Worm (Caenorhabditis elegans): Measurements from ENCODE around the gene Y41C4A.21.

ce11 chrIII:11738482-11738881 is 6.3 kb downstream of the Y41C4A.21 start:
- TF ChIP-seq alr-1 (tag; optimal IDR thresholded peaks at IDR 0.05) (no peak), lin-39 (tag; optimal IDR thresholded peaks at IDR 0.05) (no peak), elt-3 (tag; optimal IDR thresholded peaks at IDR 0.05) (no peak), aly-2 (tag; optimal IDR thresholded peaks at IDR 0.05) (no peak), nhr-237 (tag; optimal IDR thresholded peaks at IDR 0.05) (no peak), ama-1 (optimal IDR thresholded peaks at IDR 0.05) (no peak), egl-27 (tag; optimal IDR thresholded peaks at IDR 0.05) (peak; percentile 16), ZK546.5 (tag; optimal IDR thresholded peaks at IDR 0.05) (no peak), nhr-23 (tag; optimal IDR thresholded peaks at IDR 0.05) (no peak), ztf-1 (GFP tag; conservative IDR thresholded peaks at IDR 0.05) (no peak), sma-3 (GFP tag; optimal IDR thresholded peaks at IDR 0.05) (no peak), unc-55 (GFP tag; optimal IDR thresholded peaks at IDR 0.05) (peak; percentile 47), skn-1 (tag; optimal IDR thresholded peaks at IDR 0.05) (no peak)
